Worm (Caenorhabditis elegans): ENCODE data around the gene nhr-126.

Gene nhr-126

ce11 chrV:2199594-2199993, 29.3 kb upstream of the nhr-126 start:
- TF ChIP-seq D1046.2 (GFP tag; IDR thresholded peaks at IDR 0.05) (no peak), ceh-82 (tag; optimal IDR thresholded peaks at IDR 0.05) (no peak), egl-43 (GFP tag; IDR thresholded peaks at IDR 0.05) (no peak), ces-1 (GFP tag; optimal IDR thresholded peaks at IDR 0.05) (no peak), dpl-1 (GFP tag; optimal IDR thresholded peaks at IDR 0.05) (no peak), Y105C5A.15 (GFP tag; IDR thresholded peaks at IDR 0.05) (no peak), cey-2 (tag; optimal IDR thresholded peaks at IDR 0.05; ENCODE audit: borderline replicate concordance, insufficient read depth) (no peak), jun-1 (tag; optimal IDR thresholded peaks at IDR 0.05) (no peak), pha-4 (GFP tag; IDR thresholded peaks at IDR 0.05) (no peak), pha-4 (tag; optimal IDR thresholded peaks at IDR 0.05) (no peak), ztf-7 (tag; optimal IDR thresholded peaks at IDR 0.05) (no peak)

- TF ChIP-seq egl-43 (GFP tag; IDR thresholded peaks at IDR 0.05) (0 out of 2 replicates have a peak, but pooled peaks have one; percentile 3), set-16 (GFP tag; IDR thresholded peaks at IDR 0.05) (peak; percentile 69; the same call in 1 of the 2 replicates), nhr-111 (GFP tag; optimal IDR thresholded peaks at IDR 0.05) (no peak)
These were observed 28.5 kb upstream of the nhr-126 start for ce11 chrV:2200402-2200801.

- TF ChIP-seq pqm-1 (tag; optimal IDR thresholded peaks at IDR 0.05) (peak; percentile 29), hlh-11 (tag; optimal IDR thresholded peaks at IDR 0.05) (peak; percentile 2), mdl-1 (tag; optimal IDR thresholded peaks at IDR 0.05) (peak in 1 of 2 experiments; percentile 15), daf-16 (GFP tag; optimal IDR thresholded peaks at IDR 0.05) (no peak), daf-16 (tag; optimal IDR thresholded peaks at IDR 0.05) (peak; percentile 67), dmd-6 (GFP tag; IDR thresholded peaks at IDR 0.05) (peak; percentile 50; the same call in 1 of the 2 replicates), arid-1 (GFP tag; conservative IDR thresholded peaks at IDR 0.05) (no peak), php-3 (GFP tag; IDR thresholded peaks at IDR 0.05) (0 out of 2 replicates have a peak, but pooled peaks have one; percentile 35), nhr-28 (tag; optimal IDR thresholded peaks at IDR 0.05) (peak; percentile 37), dve-1 (tag; optimal IDR thresholded peaks at IDR 0.05; ENCODE audit: insufficient read depth) (peak; percentile 52), jun-1 (tag; optimal IDR thresholded peaks at IDR 0.05) (no peak), ceh-62 (tag; optimal IDR thresholded peaks at IDR 0.05) (no peak)
These were observed 27.6 kb upstream of the nhr-126 start, which contains the start of gene cyp-32B1 for ce11 chrV:2201240-2201639. Gene cyp-32B1 (minus strand): TSS chrV:2201415.

ce11 chrV:2204080-2204479, 24.8 kb upstream of the nhr-126 start, which contains the start of gene cyp-33C12:
Gene cyp-33C12 (minus strand): TSS chrV:2204400.
- TF ChIP-seq vab-7 (GFP tag; IDR thresholded peaks at IDR 0.05) (no peak), ctbp-1 (GFP tag; IDR thresholded peaks at IDR 0.05) (no peak), nhr-25 (tag; optimal IDR thresholded peaks at IDR 0.05; ENCODE audit: borderline replicate concordance, insufficient read depth) (no peak), D1046.2 (GFP tag; IDR thresholded peaks at IDR 0.05) (no peak), unc-130 (GFP tag; optimal IDR thresholded peaks at IDR 0.05) (no peak), ceh-44 (GFP tag; IDR thresholded peaks at IDR 0.05) (no peak), unc-39 (tag; optimal IDR thresholded peaks at IDR 0.05) (no peak), php-3 (GFP tag; IDR thresholded peaks at IDR 0.05) (no peak)

ce11 chrV:2206181-2206580, 22.7 kb upstream of the nhr-126 start, which contains the start of gene srt-40:
Gene srt-40 (minus strand): TSS chrV:2206281.
- TF ChIP-seq lin-39 (tag; optimal IDR thresholded peaks at IDR 0.05) (no peak), fkh-10 (GFP tag; optimal IDR thresholded peaks at IDR 0.05) (no peak), nhr-77 (tag; optimal IDR thresholded peaks at IDR 0.05) (no peak), vab-7 (GFP tag; IDR thresholded peaks at IDR 0.05) (no peak), daf-8 (GFP tag; IDR thresholded peaks at IDR 0.05) (no peak), nhr-6 (tag; optimal IDR thresholded peaks at IDR 0.05) (no peak), Y75B8A.6 (GFP tag; IDR thresholded peaks at IDR 0.05) (no peak), zip-2 (tag; optimal IDR thresholded peaks at IDR 0.05) (no peak), dmd-6 (GFP tag; IDR thresholded peaks at IDR 0.05) (no peak), lin-29 (GFP tag; IDR thresholded peaks at IDR 0.05) (no peak), egl-43 (GFP tag; IDR thresholded peaks at IDR 0.05) (no peak), snpc-1.2 (GFP tag; IDR thresholded peaks at IDR 0.05) (no peak), php-3 (GFP tag; IDR thresholded peaks at IDR 0.05) (no peak)

All from whole organism, L4 larva.